Worm (Caenorhabditis elegans) whole organism, L1 larva: ENCODE measurements around the gene C17E7.13.

Experiments
- C04F5.9 ChIP-seq: sonication (generic microtip); optimal IDR thresholded peaks from 2 replicates; lab custom pipeline; 2016; ENCODE audit warnings: missing genetic modification characterization, missing compliant biosample characterization
- C16A3.4 ChIP-seq: fragments of 150-350 bp; optimal IDR thresholded peaks from 2 replicates; lab custom pipeline; 2014; ENCODE audit warnings: missing biosample characterization, missing genetic modification characterization
- C34B4.2 ChIP-seq: sonication (generic microtip); optimal IDR thresholded peaks from 2 replicates; lab custom pipeline; 2017; ENCODE audit warnings: mild to moderate bottlenecking, missing genetic modification characterization, missing compliant biosample characterization
- aly-2 ChIP-seq: fragments of 150-350 bp; optimal IDR thresholded peaks from 2 replicates; lab custom pipeline; 2014; ENCODE audit warnings: missing biosample characterization, missing genetic modification characterization
- ceh-88 ChIP-seq: fragments of 200-800 bp; sonication (Bioruptor generic); IDR thresholded peaks from 2 replicates; pipeline ENCODE4 v1.3.6; 2022; ENCODE audit warnings: missing genetic modification characterization, missing compliant biosample characterization
- ces-1 ChIP-seq: fragments of 150-350 bp; optimal IDR thresholded peaks from 2 replicates; lab custom pipeline; 2014; ENCODE audit warnings: missing biosample characterization, missing genetic modification reagents, missing genetic modification characterization
- dpl-1 ChIP-seq, 3 experiments: fragments of 150-350 bp in 2 of 3; sonication (generic microtip) in 1 of 3; optimal IDR thresholded peaks; 2 replicates each; lab custom pipeline; 2014 to 2017; ENCODE audit warnings: missing biosample characterization in 3 of 3, missing genetic modification characterization in 3 of 3, missing genetic modification reagents in 3 of 3
- efl-1 ChIP-seq, 4 experiments: fragments of 150-350 bp; optimal IDR thresholded peaks in 3 of 4; peaks in 1 of 4; 1 replicate in 1 of 4; 2 replicates in 3 of 4; lab custom pipeline; 2014; ENCODE audit warnings: missing biosample characterization in 2 of 4, missing genetic modification characterization in 2 of 4, missing genetic modification reagents in 2 of 4
- egl-13 ChIP-seq: sonication (generic microtip); optimal IDR thresholded peaks from 2 replicates; lab custom pipeline; 2016; ENCODE audit warnings: missing genotype, missing genetic modification reagents, missing genetic modification characterization, missing compliant biosample characterization
- elt-2 ChIP-seq: sonication (generic microtip); optimal IDR thresholded peaks from 2 replicates; lab custom pipeline; 2016; ENCODE audit warnings: missing genetic modification characterization, mild to moderate bottlenecking, inconsistent platforms, missing compliant biosample characterization, missing genetic modification reagents
- fkh-10 ChIP-seq: sonication (generic microtip); optimal IDR thresholded peaks from 2 replicates; lab custom pipeline; 2017; ENCODE audit warnings: missing biosample characterization, missing genetic modification reagents, missing genetic modification characterization
- fos-1 ChIP-seq: fragments of 150-350 bp; optimal IDR thresholded peaks from 2 replicates; lab custom pipeline; 2014; ENCODE audit warnings: missing biosample characterization, missing genetic modification characterization
- hlh-17 ChIP-seq: fragments of 200-800 bp; sonication (Bioruptor generic); optimal IDR thresholded peaks from 2 replicates; lab custom pipeline; 2018; ENCODE audit warnings: missing genetic modification characterization, mild to moderate bottlenecking, missing compliant biosample characterization, moderate library complexity, borderline replicate concordance
- isw-1 ChIP-seq: fragments of 200-800 bp; sonication (Bioruptor generic); IDR thresholded peaks from 2 replicates; pipeline ENCODE4 v1.3.6; 2022; ENCODE audit warnings: missing genetic modification characterization, missing compliant biosample characterization
- jun-1 ChIP-seq: fragments of 150-350 bp; optimal IDR thresholded peaks from 2 replicates; lab custom pipeline; 2014; ENCODE audit warnings: missing biosample characterization, missing genetic modification reagents, missing genetic modification characterization
- lin-13 ChIP-seq: fragments of 150-350 bp; optimal IDR thresholded peaks from 2 replicates; lab custom pipeline; 2014; ENCODE audit warnings: missing biosample characterization, missing genetic modification reagents, missing genetic modification characterization
- lin-14 ChIP-seq: fragments of 200-800 bp; sonication (Bioruptor generic); optimal IDR thresholded peaks from 2 replicates; lab custom pipeline; 2018; ENCODE audit warnings: mild to moderate bottlenecking, missing genetic modification characterization, moderate library complexity, missing compliant biosample characterization
- lir-3 ChIP-seq: sonication (generic microtip); optimal IDR thresholded peaks from 2 replicates; lab custom pipeline; 2016; ENCODE audit warnings: mild to moderate bottlenecking, missing genetic modification characterization, moderate library complexity, missing compliant biosample characterization; ENCODE audit not compliant: poor library complexity
- mep-1 ChIP-seq: fragments of 150-350 bp; optimal IDR thresholded peaks from 2 replicates; lab custom pipeline; 2014; ENCODE audit warnings: missing biosample characterization, missing genetic modification characterization
- nhr-19 ChIP-seq: fragments of 200-800 bp; sonication (Bioruptor generic); conservative IDR thresholded peaks from 2 replicates; pipeline ENCODE4 v1.3.6; 2022; ENCODE audit warnings: missing genetic modification characterization, missing compliant biosample characterization
- nhr-20 ChIP-seq: sonication (generic microtip); optimal IDR thresholded peaks from 2 replicates; lab custom pipeline; 2016; ENCODE audit warnings: mild to moderate bottlenecking, missing genetic modification characterization, missing compliant biosample characterization
- nhr-47 ChIP-seq: sonication (generic microtip); optimal IDR thresholded peaks from 2 replicates; lab custom pipeline; 2016; ENCODE audit warnings: mild to moderate bottlenecking, missing genetic modification characterization, moderate library complexity, missing compliant biosample characterization
- nhr-76 ChIP-seq: sonication (generic microtip); optimal IDR thresholded peaks from 2 replicates; lab custom pipeline; 2017; ENCODE audit warnings: missing biosample characterization, missing genetic modification characterization
- nhr-84 ChIP-seq: sonication (generic microtip); optimal IDR thresholded peaks from 2 replicates; lab custom pipeline; 2017; ENCODE audit warnings: missing biosample characterization, missing genetic modification characterization
- nhr-90 ChIP-seq: sonication (generic microtip); optimal IDR thresholded peaks from 2 replicates; lab custom pipeline; 2016; ENCODE audit warnings: mild to moderate bottlenecking, missing genetic modification characterization, missing compliant biosample characterization; ENCODE audit not compliant: poor library complexity
- pag-3 ChIP-seq: sonication (generic microtip); optimal IDR thresholded peaks from 2 replicates; lab custom pipeline; 2017; ENCODE audit warnings: missing genetic modification characterization, mild to moderate bottlenecking, missing compliant biosample characterization, antibody characterized with exemption, borderline replicate concordance; ENCODE audit not compliant: insufficient read depth
- rnt-1 ChIP-seq: sonication (generic microtip); optimal IDR thresholded peaks from 2 replicates; lab custom pipeline; 2016; ENCODE audit warnings: mild to moderate bottlenecking, missing genetic modification characterization, moderate library complexity, missing compliant biosample characterization
- snpc-4 ChIP-seq: fragments of 150-350 bp; optimal IDR thresholded peaks from 2 replicates; lab custom pipeline; 2014; ENCODE audit warnings: missing biosample characterization, missing genetic modification characterization
- snu-23 ChIP-seq: sonication (generic microtip); optimal IDR thresholded peaks from 2 replicates; lab custom pipeline; 2016; ENCODE audit warnings: missing genetic modification characterization, missing compliant biosample characterization
- sox-4 ChIP-seq: sonication (generic microtip); optimal IDR thresholded peaks from 2 replicates; lab custom pipeline; 2016; ENCODE audit warnings: missing genetic modification characterization, missing compliant biosample characterization
- sup-37 ChIP-seq: fragments of 200-800 bp; sonication (Bioruptor generic); optimal IDR thresholded peaks from 2 replicates; lab custom pipeline; 2018; ENCODE audit warnings: mild to moderate bottlenecking, missing genetic modification characterization, missing compliant biosample characterization
- swsn-7 ChIP-seq: sonication (generic microtip); optimal IDR thresholded peaks from 2 replicates; lab custom pipeline; 2016; ENCODE audit warnings: missing genetic modification characterization, missing compliant biosample characterization
- unc-30 ChIP-seq: sonication (generic microtip); optimal IDR thresholded peaks from 2 replicates; lab custom pipeline; 2017; ENCODE audit warnings: missing biosample characterization, missing genetic modification characterization
- unc-62 ChIP-seq: fragments of 150-350 bp; optimal IDR thresholded peaks from 2 replicates; lab custom pipeline; 2014; ENCODE audit warnings: missing biosample characterization, missing genetic modification reagents, missing genetic modification characterization
- unc-98 ChIP-seq: fragments of 200-800 bp; sonication (Bioruptor generic); IDR thresholded peaks from 2 replicates; pipeline ENCODE4 v1.3.6; 2022; ENCODE audit warnings: missing genetic modification characterization, missing compliant biosample characterization
- vab-15 ChIP-seq: sonication (generic microtip); optimal IDR thresholded peaks from 2 replicates; lab custom pipeline; 2017; ENCODE audit warnings: missing genotype, mild to moderate bottlenecking, missing genetic modification characterization, missing compliant biosample characterization
- xbp-1 ChIP-seq: sonication (generic microtip); optimal IDR thresholded peaks from 2 replicates; lab custom pipeline; 2016; ENCODE audit warnings: missing genetic modification characterization, missing compliant biosample characterization
- ztf-11 ChIP-seq, 2 experiments: sonication (generic microtip); optimal IDR thresholded peaks; 2 replicates each; lab custom pipeline; 2016 to 2017; ENCODE audit warnings: missing genetic modification characterization in 2 of 2, missing biosample characterization in 1 of 2, missing compliant biosample characterization in 1 of 2
- ztf-4 ChIP-seq: fragments of 150-350 bp; optimal IDR thresholded peaks from 2 replicates; lab custom pipeline; 2014; ENCODE audit warnings: missing biosample characterization, missing genetic modification characterization

C17E7.13 gene

DNA sequence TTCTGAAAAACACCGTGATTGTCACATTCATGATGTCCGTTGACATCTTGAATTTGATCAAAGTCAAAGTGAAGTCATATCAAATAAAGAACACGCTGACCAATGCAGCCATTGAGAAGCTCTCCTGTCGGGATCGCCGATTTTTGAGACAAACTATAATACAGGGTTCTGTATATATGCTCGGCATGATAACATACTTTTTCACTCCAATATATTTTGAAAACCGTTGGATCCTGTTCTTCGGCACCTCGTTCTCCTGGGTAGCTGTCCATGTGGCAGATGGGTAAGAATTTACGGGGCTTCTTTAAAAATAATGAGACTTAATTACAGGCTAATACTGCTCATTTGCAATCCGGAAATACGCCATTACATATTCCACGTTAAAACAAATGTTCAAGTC is 33.5 kb upstream of the C17E7.13 start:
- no peak for TF ChIP-seq snu-23 (GFP tag; lab: Kevin White, UChicago)
- no peak for TF ChIP-seq swsn-7 (tag; lab: Kevin White, UChicago)
- TF ChIP-seq C34B4.2 = no peak

DNA sequence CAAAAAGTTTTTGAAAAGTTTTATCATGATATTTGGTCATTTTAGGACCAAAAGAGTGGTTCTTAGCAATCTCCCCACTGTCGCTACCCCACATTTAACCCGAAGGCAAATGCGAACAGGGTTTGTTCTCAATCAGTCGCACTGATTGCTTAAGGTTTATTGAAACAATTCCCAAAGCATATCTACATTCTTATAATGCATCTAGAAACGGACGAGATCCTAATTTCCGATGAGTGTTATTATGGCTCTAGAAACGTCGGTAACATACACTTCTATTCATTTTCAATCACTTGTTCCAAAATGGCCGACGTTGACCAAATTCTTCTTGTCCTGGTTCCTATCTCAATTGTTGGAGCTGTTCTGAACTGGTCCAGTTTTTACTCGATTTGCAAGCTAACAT is 32.5 kb upstream of the C17E7.13 start, which contains the start of gene srx-65:
TSS of gene srx-65 (plus strand) at position 301 of the 400 bp plus-strand sequence.
- no peak for TF ChIP-seq efl-1 (optimal IDR thresholded peaks at IDR 0.05; lab: Kevin White, UChicago)
- TF ChIP-seq efl-1 (GFP tag; optimal IDR thresholded peaks at IDR 0.05 in 1 of 2; lab: Kevin White, UChicago) = peak in 1 of 2 experiments; percentile 36
- no peak for TF ChIP-seq sup-37

DNA sequence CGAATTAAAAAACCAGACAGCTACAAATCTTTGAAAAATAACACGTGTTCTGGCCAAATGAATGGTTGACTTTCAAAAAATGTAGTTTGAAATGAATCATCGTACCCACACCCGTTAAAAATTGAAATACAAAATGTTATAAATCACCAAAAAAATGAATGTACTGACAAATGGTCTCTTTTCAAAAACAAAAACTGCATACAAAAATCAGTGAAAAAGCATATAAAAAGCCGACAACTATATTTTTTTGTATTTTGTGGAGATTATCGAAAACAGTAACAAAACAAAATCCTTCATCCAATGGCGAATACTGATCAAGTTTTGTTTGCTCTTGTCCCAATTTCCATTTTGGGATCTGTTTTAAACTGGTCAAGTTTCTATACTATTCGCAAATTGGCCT is 30.2 kb upstream of the C17E7.13 start, which contains the start of gene srx-66:
TSS of gene srx-66 (plus strand) at position 301 of the 400 bp plus-strand sequence.
- TF ChIP-seq nhr-84 (tag; lab: Kevin White, UChicago) (no peak), jun-1 (no peak), nhr-19 (GFP tag; lab: Robert Waterston, UW) (no peak), sup-37 (no peak), lin-14 (GFP tag; lab: Kevin White, UChicago) (no peak), nhr-76 (tag; lab: Kevin White, UChicago) (no peak)

DNA sequence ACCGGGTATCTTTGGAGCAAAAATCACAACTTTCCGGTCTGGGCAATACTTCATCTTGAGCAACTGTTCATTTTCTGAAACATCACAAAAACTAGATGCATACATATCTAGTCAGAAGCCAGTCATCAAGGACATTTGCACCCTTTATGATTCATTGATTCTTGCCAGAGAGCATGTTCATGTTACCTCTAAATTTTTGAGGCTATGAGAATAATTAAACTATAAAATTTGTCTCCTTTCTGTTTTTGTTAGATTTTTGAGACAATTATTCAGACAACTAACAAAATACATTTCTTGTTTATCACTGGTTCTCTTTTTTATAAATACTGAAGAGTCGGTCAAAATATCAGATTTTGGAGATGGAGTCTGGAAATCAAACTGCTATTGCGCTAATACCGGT is 27.4 kb upstream of the C17E7.13 start, which contains the start of gene srx-67:
TSS of gene srx-67 (plus strand) at position 301 of the 400 bp plus-strand sequence.
- no peak for TF ChIP-seq hlh-17 (GFP tag; lab: Kevin White, UChicago)
- no peak for TF ChIP-seq pag-3 (tag; lab: Kevin White, UChicago)
- no peak for TF ChIP-seq fkh-10 (GFP tag; lab: Kevin White, UChicago)
- TF ChIP-seq nhr-20 (tag; lab: Kevin White, UChicago) = no peak
- TF ChIP-seq unc-30 (tag; lab: Kevin White, UChicago) = no peak
- TF ChIP-seq nhr-90 = no peak
- TF ChIP-seq C16A3.4 = no peak
- TF ChIP-seq isw-1 = no peak

DNA sequence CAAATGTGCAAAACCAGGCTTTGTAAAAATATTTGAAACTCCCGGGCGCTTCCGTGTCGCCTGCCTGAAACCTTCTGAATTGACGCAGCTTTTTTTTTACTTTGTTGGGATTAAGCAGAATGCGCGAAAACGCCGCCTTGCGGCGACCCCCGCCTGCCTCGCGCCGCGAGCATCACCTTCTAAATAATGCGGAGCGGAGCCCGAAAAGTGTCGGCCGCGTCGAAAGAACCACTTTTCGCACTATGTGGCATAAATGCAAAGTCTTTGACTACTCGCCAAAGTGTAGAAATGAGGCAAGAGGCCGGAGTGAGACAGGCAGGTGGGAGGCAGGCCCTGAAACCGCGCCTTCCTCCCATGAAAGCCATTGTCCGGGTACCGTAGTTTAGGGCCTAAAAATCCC is 24.0 kb upstream of the C17E7.13 start:
- no peak for TF ChIP-seq ztf-11 (tag; optimal IDR thresholded peaks at IDR 0.05; lab: Kevin White, UChicago)
- TF ChIP-seq rnt-1 (tag; lab: Kevin White, UChicago) = no peak
- TF ChIP-seq vab-15 (tag; lab: Kevin White, UChicago) = no peak
- TF ChIP-seq xbp-1 = no peak
- TF ChIP-seq fos-1 = no peak
- TF ChIP-seq unc-62 = no peak
- TF ChIP-seq egl-13 = no peak
- TF ChIP-seq mep-1 (tag; lab: Kevin White, UChicago) = no peak
- no peak for TF ChIP-seq C34B4.2
- TF ChIP-seq snu-23 (GFP tag; lab: Kevin White, UChicago) = no peak
- TF ChIP-seq, all 84 proteins: peak for 0

DNA sequence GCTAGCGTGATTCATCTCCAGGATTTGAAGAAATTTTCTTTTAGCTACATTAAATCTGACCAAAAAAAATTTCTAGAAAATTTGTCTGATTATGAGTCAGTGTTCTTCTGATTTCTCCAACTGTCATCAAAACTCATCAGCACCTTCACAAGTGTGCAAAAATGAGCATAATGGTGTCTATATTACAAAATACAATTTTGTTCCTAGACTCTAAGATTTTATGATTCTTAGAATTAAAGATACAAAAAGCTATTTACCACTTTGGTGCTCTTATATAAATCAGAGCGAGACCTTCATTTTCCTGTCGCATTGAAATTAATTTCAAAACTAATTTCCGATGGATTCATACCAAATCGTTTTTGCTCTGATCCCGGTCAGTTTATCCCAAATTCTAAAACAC is 23.4 kb upstream of the C17E7.13 start, which contains the start of gene srx-68:
TSS of gene srx-68 (plus strand) at position 301 of the 400 bp plus-strand sequence.
- no peak for TF ChIP-seq snpc-4 (tag; lab: Kevin White, UChicago)
- no peak for TF ChIP-seq ces-1
- TF ChIP-seq C04F5.9 (tag; lab: Kevin White, UChicago) = no peak
- TF ChIP-seq ztf-4 (tag; lab: Kevin White, UChicago) = no peak
- no peak for TF ChIP-seq ceh-88
- TF ChIP-seq swsn-7 (tag; lab: Kevin White, UChicago) = no peak
- TF ChIP-seq lin-13 (GFP tag; lab: Kevin White, UChicago) = no peak
- no peak for TF ChIP-seq nhr-84 (tag; lab: Kevin White, UChicago)
- TF ChIP-seq dpl-1 (GFP tag; optimal IDR thresholded peaks at IDR 0.05; lab: Kevin White, UChicago) = no peak
- TF ChIP-seq unc-98 (GFP tag; lab: Robert Waterston, UW) = no peak
- no peak for TF ChIP-seq aly-2 (tag; lab: Kevin White, UChicago)
- TF ChIP-seq lir-3 (tag; lab: Kevin White, UChicago) = no peak
- TF ChIP-seq nhr-47 = no peak
- TF ChIP-seq elt-2 (tag; lab: Kevin White, UChicago) = no peak
- TF ChIP-seq sox-4 = no peak
- TF ChIP-seq, all 84 proteins: peak for 0
